Fruit fly (Drosophila melanogaster) whole organism, adult: ENCODE measurements around the gene Dop1R1.
A peak's percentile ranks its signal among the peaks of the same experiment; 100 is the strongest.

ENCODE experiments used
- CG11617 ChIP-seq: fragments of 200-800 bp; sonication (Bioruptor generic); optimal IDR thresholded peaks from 2 replicates; lab custom pipeline; 2017; ENCODE audit warnings: mild to moderate bottlenecking, missing biosample characterization, missing genetic modification reagents, missing genetic modification characterization
- CG12768 ChIP-seq: fragments of 200-800 bp; sonication (Bioruptor generic); optimal IDR thresholded peaks from 2 replicates; lab custom pipeline; 2017; ENCODE audit warnings: missing biosample characterization, missing genetic modification characterization, mild to moderate bottlenecking, moderate library complexity, missing genetic modification reagents
- CG14711 ChIP-seq: fragments of 200-800 bp; sonication (Bioruptor generic); optimal IDR thresholded peaks from 2 replicates; lab custom pipeline; 2018; ENCODE audit warnings: missing biosample characterization, mild to moderate bottlenecking, missing genetic modification characterization, moderate library complexity
- CG1620 ChIP-seq: fragments of 200-800 bp; sonication (Bioruptor generic); optimal IDR thresholded peaks from 2 replicates; lab custom pipeline; 2016; ENCODE audit warnings: missing biosample characterization, missing genetic modification characterization
- CG33017 ChIP-seq: fragments of 200-800 bp; sonication (Bioruptor generic); optimal IDR thresholded peaks from 2 replicates; lab custom pipeline; 2018; ENCODE audit warnings: missing biosample characterization, mild to moderate bottlenecking, missing genetic modification characterization, moderate library complexity
- CG5204 ChIP-seq: fragments of 200-800 bp; sonication (Bioruptor generic); optimal IDR thresholded peaks from 2 replicates; lab custom pipeline; 2016; ENCODE audit warnings: missing biosample characterization, missing genetic modification characterization
- CG7045 ChIP-seq: fragments of 200-800 bp; sonication (Bioruptor generic); optimal IDR thresholded peaks from 2 replicates; lab custom pipeline; 2017; ENCODE audit warnings: missing biosample characterization, mild to moderate bottlenecking, missing genetic modification characterization
- CG7101 ChIP-seq: fragments of 200-800 bp; sonication (Bioruptor generic); optimal IDR thresholded peaks from 2 replicates; lab custom pipeline; 2018; ENCODE audit warnings: missing biosample characterization, mild to moderate bottlenecking, missing genetic modification characterization, moderate library complexity
- Clk ChIP-seq: fragments of 200-800 bp; sonication (Bioruptor generic); optimal IDR thresholded peaks from 2 replicates; lab custom pipeline; 2017; ENCODE audit warnings: missing biosample characterization, missing genetic modification characterization
- Crg-1 ChIP-seq: fragments of 200-800 bp; sonication (Bioruptor generic); optimal IDR thresholded peaks from 2 replicates; lab custom pipeline; 2016; ENCODE audit warnings: missing biosample characterization, missing genetic modification characterization
- Hr96 ChIP-seq: fragments of 200-800 bp; sonication (Bioruptor generic); optimal IDR thresholded peaks from 2 replicates; lab custom pipeline; 2016; ENCODE audit warnings: missing biosample characterization, missing genetic modification characterization
- Mnt ChIP-seq: fragments of 200-800 bp; sonication (Bioruptor generic); optimal IDR thresholded peaks from 2 replicates; lab custom pipeline; 2016; ENCODE audit warnings: missing biosample characterization, mild to moderate bottlenecking, missing genetic modification characterization
- bab1 ChIP-seq: fragments of 200-800 bp; sonication (Bioruptor generic); optimal IDR thresholded peaks from 3 replicates; lab custom pipeline; 2019; ENCODE audit warnings: missing biosample characterization, mild to moderate bottlenecking, missing genetic modification characterization, moderate library complexity
- cic ChIP-seq: fragments of 200-800 bp; sonication (Bioruptor generic); optimal IDR thresholded peaks from 2 replicates; lab custom pipeline; 2017; ENCODE audit warnings: missing biosample characterization, mild to moderate bottlenecking, missing genetic modification characterization, moderate library complexity
- cnc ChIP-seq, 2 experiments: fragments of >200 bp; optimal IDR thresholded peaks; 2 replicates each; lab custom pipeline; 2017
- kay ChIP-seq: fragments of 200-800 bp; sonication (Bioruptor generic); peaks from one replicate; lab custom pipeline; 2016; ENCODE audit warnings: missing biosample characterization, missing genetic modification characterization, borderline replicate concordance
- ovo ChIP-seq: fragments of 200-800 bp; sonication (Bioruptor generic); optimal IDR thresholded peaks from 2 replicates; lab custom pipeline; 2016; ENCODE audit warnings: missing biosample characterization, missing genetic modification characterization
- pad ChIP-seq: fragments of 200-800 bp; sonication (Bioruptor generic); optimal IDR thresholded peaks from 3 replicates; lab custom pipeline; 2017; ENCODE audit warnings: missing biosample characterization, missing genetic modification characterization, mild to moderate bottlenecking, moderate library complexity, missing genetic modification reagents
- tj ChIP-seq: fragments of 200-800 bp; sonication (Bioruptor generic); optimal IDR thresholded peaks from 3 replicates; lab custom pipeline; 2017; ENCODE audit warnings: missing biosample characterization, mild to moderate bottlenecking, missing genetic modification characterization, moderate library complexity
- toe ChIP-seq: fragments of 200-800 bp; sonication (Bioruptor generic); optimal IDR thresholded peaks from 2 replicates; lab custom pipeline; 2016; ENCODE audit warnings: missing biosample characterization, missing genetic modification characterization

Dop1R1 gene

dm6 chr3R:14229045-14229444 lies 14.4 kb upstream of the Dop1R1 start, which contains the start of gene CG9624:
TSS of gene CG9624 (minus strand) at chr3R:14229145.
- TF ChIP-seq cic (GFP tag; lab: Kevin White, UChicago) (no peak), Clk (GFP tag; lab: Kevin White, UChicago) (no peak), CG7045 (GFP tag; lab: Kevin White, UChicago) (no peak), Mnt (no peak), tj (GFP tag; lab: Kevin White, UChicago) (no peak), toe (GFP tag; lab: Kevin White, UChicago) (no peak), Hr96 (no peak), CG7101 (tag; lab: Kevin White, UChicago) (no peak), CG33017 (no peak), bab1 (GFP tag; lab: Kevin White, UChicago) (no peak), pad (no peak), ovo (GFP tag; lab: Kevin White, UChicago) (no peak), kay (GFP tag; lab: Kevin White, UChicago) (no peak), CG11617 (no peak)

- TF ChIP-seq cic (GFP tag; lab: Kevin White, UChicago), result peak; percentile 80
- TF ChIP-seq bab1 (GFP tag; lab: Kevin White, UChicago), result no peak
Observed at dm6 chr3R:14226662-14227061, 12.1 kb upstream of the Dop1R1 start, which contains the start of gene CG9631. TSS of gene CG9631 (minus strand) at chr3R:14226762.

DNA sequence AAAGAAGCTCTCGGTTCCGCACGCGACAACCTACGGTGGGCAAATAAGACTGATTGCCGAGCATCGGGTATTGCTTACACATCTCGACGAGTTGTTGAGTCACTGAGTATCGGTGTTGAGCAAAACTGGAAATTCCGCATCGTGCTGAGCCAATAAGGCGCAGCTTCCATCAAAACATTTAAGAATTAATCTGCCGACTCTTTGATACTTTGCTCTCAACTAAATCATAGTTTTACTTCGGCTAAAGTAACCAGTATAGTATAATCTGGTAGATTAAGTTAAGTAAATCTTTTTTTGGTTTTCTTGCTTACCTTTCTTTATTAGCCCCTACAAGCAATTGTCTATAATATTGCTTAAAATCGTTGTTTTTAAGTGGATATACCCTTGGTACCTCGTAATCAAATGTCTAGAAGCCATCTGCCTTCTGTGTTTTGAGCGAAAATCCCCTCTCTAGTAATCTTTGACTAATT lies 9.5 kb upstream of the Dop1R1 start, which contains the start of gene Sp212:
Gene Sp212 (minus strand): TSS at position 51 of the 470 bp plus-strand sequence.
- TF ChIP-seq Clk (GFP tag; lab: Kevin White, UChicago) (no peak), ovo (GFP tag; lab: Kevin White, UChicago) (no peak), CG14711 (tag; lab: Kevin White, UChicago) (peak; percentile 34), CG5204 (no peak), CG33017 (peak; percentile 22)

- TF ChIP-seq cic (GFP tag; lab: Kevin White, UChicago) (no peak), CG33017 (no peak), ovo (GFP tag; lab: Kevin White, UChicago) (no peak), CG5204 (no peak), kay (GFP tag; lab: Kevin White, UChicago) (peak; percentile 24), tj (GFP tag; lab: Kevin White, UChicago) (no peak), Clk (GFP tag; lab: Kevin White, UChicago) (no peak)
Observed at dm6 chr3R:14221484-14221883, 6.9 kb upstream of the Dop1R1 start, which contains the start of gene CG33109. TSS of gene CG33109 (minus strand) at chr3R:14221584.

dm6 chr3R:14220105-14220504 lies 5.5 kb upstream of the Dop1R1 start, which contains the start of gene CG31326:
TSS of gene CG31326 (minus strand) at chr3R:14220205.
- no peak for TF ChIP-seq tj (GFP tag; lab: Kevin White, UChicago)
- peak; percentile 2 for TF ChIP-seq Mnt
- peak; percentile 36 for TF ChIP-seq cic (GFP tag; lab: Kevin White, UChicago)

dm6 chr3R:14217839-14218238 lies 3.2 kb upstream of the Dop1R1 start, which contains the start of gene CG9649:
TSS of gene CG9649 (minus strand) at chr3R:14217882.
- no peak for TF ChIP-seq CG11617
- peak; percentile 46 for TF ChIP-seq CG5204
- peak; percentile 44 for TF ChIP-seq CG7045 (GFP tag; lab: Kevin White, UChicago)
- peak; percentile 54 for TF ChIP-seq CG7101 (tag; lab: Kevin White, UChicago)
- TF ChIP-seq toe (GFP tag; lab: Kevin White, UChicago), result no peak
- TF ChIP-seq Hr96, result no peak
- TF ChIP-seq tj (GFP tag; lab: Kevin White, UChicago), result peak; percentile 8
- TF ChIP-seq Clk (GFP tag; lab: Kevin White, UChicago), result no peak
- TF ChIP-seq CG1620 (GFP tag; lab: Kevin White, UChicago), result no peak
- no peak for TF ChIP-seq ovo (GFP tag; lab: Kevin White, UChicago)
- peak; percentile 63 for TF ChIP-seq cic (GFP tag; lab: Kevin White, UChicago)
- peak; percentile 14 for TF ChIP-seq pad
- TF ChIP-seq Mnt, result no peak
- no peak for TF ChIP-seq Crg-1 (GFP tag; lab: Kevin White, UChicago)
- no peak for TF ChIP-seq bab1 (GFP tag; lab: Kevin White, UChicago)
- no peak for TF ChIP-seq cnc (optimal IDR thresholded peaks at IDR 0.05; lab: Kevin White, UChicago)
- TF ChIP-seq CG33017, result peak; percentile 62
- peak; percentile 71 for TF ChIP-seq kay (GFP tag; lab: Kevin White, UChicago)
- peak; percentile 52 for TF ChIP-seq CG12768 (GFP tag; lab: Kevin White, UChicago)
- TF ChIP-seq CG14711 (tag; lab: Kevin White, UChicago), result peak; percentile 64

- TF ChIP-seq CG7045 (GFP tag; lab: Kevin White, UChicago) (no peak), CG7101 (tag; lab: Kevin White, UChicago) (no peak), toe (GFP tag; lab: Kevin White, UChicago) (no peak), ovo (GFP tag; lab: Kevin White, UChicago) (no peak), CG33017 (no peak), CG14711 (tag; lab: Kevin White, UChicago) (no peak), CG5204 (no peak), pad (no peak), bab1 (GFP tag; lab: Kevin White, UChicago) (no peak), Hr96 (no peak), Crg-1 (GFP tag; lab: Kevin White, UChicago) (no peak), Mnt (no peak), tj (GFP tag; lab: Kevin White, UChicago) (no peak), cic (GFP tag; lab: Kevin White, UChicago) (no peak), kay (GFP tag; lab: Kevin White, UChicago) (no peak), CG12768 (GFP tag; lab: Kevin White, UChicago) (no peak), Clk (GFP tag; lab: Kevin White, UChicago) (no peak), CG11617 (no peak)
Observed at dm6 chr3R:14162176-14162759, 52.3 kb downstream of the Dop1R1 start, which contains the start of gene CG3199. TSS of gene CG3199 (plus strand) at chr3R:14162709.
